Fruit fly (Drosophila melanogaster) whole organism, embryonic: Measurements from ENCODE around the gene Cpr67Fb.

ENCODE experiments used
- Awh ChIP-seq: fragments of 200-800 bp; sonication (Bioruptor generic); IDR thresholded peaks from 2 replicates; pipeline ENCODE4, ENCODE4 v1.3.6; 2022; ENCODE audit warnings: missing biosample characterization, missing genetic modification characterization
- CG10274 ChIP-seq: fragments of 200-800 bp; sonication (Bioruptor generic); optimal IDR thresholded peaks from 3 replicates; lab custom pipeline; 2017; ENCODE audit warnings: missing biosample characterization, mild to moderate bottlenecking, missing genetic modification characterization
- CG10321 ChIP-seq: fragments of 200-800 bp; sonication (Bioruptor generic); IDR thresholded peaks from 2 replicates; pipeline ENCODE4 v1.3.6; 2022; ENCODE audit warnings: missing biosample characterization, missing genetic modification characterization
- CG12071 ChIP-seq: fragments of 200-800 bp; sonication (Bioruptor generic); optimal IDR thresholded peaks from 3 replicates; lab custom pipeline; 2018; ENCODE audit warnings: missing biosample characterization, mild to moderate bottlenecking, missing genetic modification characterization
- CG17568 ChIP-seq: fragments of 200-800 bp; sonication (Bioruptor generic); optimal IDR thresholded peaks from 2 replicates; lab custom pipeline; 2018; ENCODE audit warnings: missing biosample characterization, mild to moderate bottlenecking, missing genetic modification characterization, moderate library complexity
- CG18599 ChIP-seq: fragments of 200-800 bp; sonication (Bioruptor generic); optimal IDR thresholded peaks from 3 replicates; lab custom pipeline; 2017; ENCODE audit warnings: missing biosample characterization, missing genetic modification characterization, mild to moderate bottlenecking, moderate library complexity, missing genetic modification reagents
- CG3281 ChIP-seq: fragments of 200-800 bp; sonication (Bioruptor generic); optimal IDR thresholded peaks from 3 replicates; lab custom pipeline; 2017; ENCODE audit warnings: missing biosample characterization, mild to moderate bottlenecking, missing genetic modification characterization
- CG4820 ChIP-seq: fragments of 200-800 bp; sonication (Bioruptor generic); optimal IDR thresholded peaks from 3 replicates; lab custom pipeline; 2016; ENCODE audit warnings: missing biosample characterization, missing genetic modification characterization
- CG6765 ChIP-seq: fragments of 200-800 bp; sonication (Bioruptor generic); optimal IDR thresholded peaks from 3 replicates; lab custom pipeline; 2017; ENCODE audit warnings: missing biosample characterization, mild to moderate bottlenecking, missing genetic modification characterization
- CG6813 ChIP-seq: fragments of 200-800 bp; sonication (Bioruptor generic); optimal IDR thresholded peaks from 2 replicates; lab custom pipeline; 2017; ENCODE audit warnings: missing biosample characterization, missing genetic modification characterization, mild to moderate bottlenecking, moderate library complexity, missing genetic modification reagents
- CG7556 ChIP-seq: fragments of 200-800 bp; sonication (Bioruptor generic); optimal IDR thresholded peaks from 2 replicates; lab custom pipeline; 2017; ENCODE audit warnings: missing biosample characterization, mild to moderate bottlenecking, missing genetic modification characterization
- CG7745 ChIP-seq: fragments of 200-800 bp; sonication (Bioruptor generic); optimal IDR thresholded peaks from 2 replicates; lab custom pipeline; 2018; ENCODE audit warnings: missing biosample characterization, mild to moderate bottlenecking, missing genetic modification characterization, moderate library complexity
- CG8944 ChIP-seq: fragments of 200-800 bp; sonication (Bioruptor generic); optimal IDR thresholded peaks from 3 replicates; lab custom pipeline; 2016; ENCODE audit warnings: missing biosample characterization, missing genetic modification characterization
- Camta ChIP-seq: fragments of 200-800 bp; sonication (Bioruptor generic); optimal IDR thresholded peaks from 2 replicates; lab custom pipeline; 2016; ENCODE audit warnings: missing biosample characterization, missing genetic modification characterization
- D ChIP-seq, 2 experiments: fragments of 200-800 bp in 1 of 2; fragments of >200 bp in 1 of 2; sonication (Bioruptor generic) in 1 of 2; optimal IDR thresholded peaks; 2 replicates in 1 of 2; 3 replicates in 1 of 2; lab custom pipeline; 2017; ENCODE audit warnings: mild to moderate bottlenecking in 1 of 2, missing biosample characterization in 1 of 2, missing genetic modification characterization in 1 of 2, missing genetic modification reagents in 1 of 2
- Dek ChIP-seq: fragments of 200-800 bp; sonication (Bioruptor generic); optimal IDR thresholded peaks from 3 replicates; lab custom pipeline; 2019; ENCODE audit warnings: missing biosample characterization, mild to moderate bottlenecking, missing genetic modification characterization, moderate library complexity
- Doc3 ChIP-seq: fragments of 200-800 bp; sonication (Bioruptor generic); IDR thresholded peaks from 3 replicates; pipeline ENCODE4 v1.3.6; 2022; ENCODE audit warnings: missing biosample characterization, missing genetic modification characterization; ENCODE audit not compliant: partially characterized antibody
- Dref ChIP-seq: fragments of 200-800 bp; sonication (Bioruptor generic); IDR thresholded peaks from 2 replicates; pipeline ENCODE4 v1.3.6; 2022; ENCODE audit warnings: missing biosample characterization, missing genetic modification characterization
- Ets65A ChIP-seq: fragments of 200-800 bp; sonication (Bioruptor generic); peaks from one replicate; lab custom pipeline; 2016; ENCODE audit warnings: missing biosample characterization, missing genetic modification characterization
- H2.0 ChIP-seq: fragments of 200-800 bp; sonication (Bioruptor generic); IDR thresholded peaks from 2 replicates; pipeline ENCODE4 v1.3.6; 2022; ENCODE audit warnings: missing biosample characterization, missing genetic modification characterization
- HLH54F ChIP-seq: fragments of 200-800 bp; sonication (Bioruptor generic); optimal IDR thresholded peaks from 3 replicates; lab custom pipeline; 2016; ENCODE audit warnings: missing biosample characterization, missing genetic modification characterization
- Hr3 ChIP-seq: fragments of 200-800 bp; sonication (Bioruptor generic); optimal IDR thresholded peaks from 3 replicates; lab custom pipeline; 2016; ENCODE audit warnings: missing biosample characterization, missing genetic modification characterization
- Hr39 ChIP-seq: fragments of >200 bp; optimal IDR thresholded peaks from 2 replicates; lab custom pipeline; 2017
- Hr78 ChIP-seq, 2 experiments: fragments of 200-800 bp in 1 of 2; fragments of >200 bp in 1 of 2; sonication (Bioruptor generic) in 1 of 2; optimal IDR thresholded peaks; 2 replicates each; lab custom pipeline; 2017 to 2019; ENCODE audit warnings: missing biosample characterization in 2 of 2, missing genetic modification characterization in 2 of 2, mild to moderate bottlenecking in 1 of 2, moderate library complexity in 1 of 2
- Myb ChIP-seq: fragments of 200-800 bp; sonication (Bioruptor generic); optimal IDR thresholded peaks from 2 replicates; lab custom pipeline; 2016; ENCODE audit warnings: missing biosample characterization, missing genetic modification characterization
- NK7.1 ChIP-seq: fragments of 200-800 bp; sonication (Bioruptor generic); optimal IDR thresholded peaks from 3 replicates; lab custom pipeline; 2016; ENCODE audit warnings: missing biosample characterization, missing genetic modification characterization
- Oli ChIP-seq: fragments of 200-800 bp; sonication (Bioruptor generic); optimal IDR thresholded peaks from 2 replicates; lab custom pipeline; 2018; ENCODE audit warnings: missing biosample characterization, mild to moderate bottlenecking, missing genetic modification characterization, moderate library complexity
- Sox102F ChIP-seq: fragments of 200-800 bp; sonication (Bioruptor generic); optimal IDR thresholded peaks from 2 replicates; lab custom pipeline; 2018; ENCODE audit warnings: missing biosample characterization, mild to moderate bottlenecking, missing genetic modification characterization, moderate library complexity
- Sry-β ChIP-seq: fragments of 200-800 bp; sonication (Bioruptor generic); optimal IDR thresholded peaks from 2 replicates; lab custom pipeline; 2018; ENCODE audit warnings: missing biosample characterization, mild to moderate bottlenecking, missing genetic modification characterization, moderate library complexity
- Trl ChIP-seq, 3 experiments: fragments of >200 bp in 2 of 3; fragments of 200-800 bp in 1 of 3; sonication (Bioruptor generic) in 1 of 3; optimal IDR thresholded peaks; 2 replicates in 1 of 3; 3 replicates in 2 of 3; lab custom pipeline; 2016 to 2017; ENCODE audit warnings: missing biosample characterization in 1 of 3, missing genetic modification characterization in 1 of 3
- YL-1 ChIP-seq: fragments of 200-800 bp; sonication (Bioruptor generic); optimal IDR thresholded peaks from 3 replicates; lab custom pipeline; 2017; ENCODE audit warnings: missing biosample characterization, mild to moderate bottlenecking, missing genetic modification characterization
- ara ChIP-seq: fragments of 200-800 bp; sonication (Bioruptor generic); IDR thresholded peaks from 2 replicates; pipeline ENCODE4 v1.3.6; 2022; ENCODE audit warnings: missing biosample characterization, missing genetic modification characterization
- ase ChIP-seq: fragments of 200-800 bp; sonication (Bioruptor generic); IDR thresholded peaks from 3 replicates; pipeline ENCODE4 v1.3.6; 2022; ENCODE audit warnings: missing biosample characterization, missing genetic modification characterization
- dmrt11E ChIP-seq: fragments of 200-800 bp; sonication (Bioruptor generic); optimal IDR thresholded peaks from 3 replicates; lab custom pipeline; 2018; ENCODE audit warnings: missing biosample characterization, mild to moderate bottlenecking, missing genetic modification characterization, moderate library complexity
- grn ChIP-seq: fragments of 200-800 bp; sonication (Bioruptor generic); optimal IDR thresholded peaks from 3 replicates; lab custom pipeline; 2017; ENCODE audit warnings: missing biosample characterization, missing genetic modification characterization
- gro ChIP-seq: fragments of 200-800 bp; sonication (Bioruptor generic); optimal IDR thresholded peaks from 2 replicates; lab custom pipeline; 2016; ENCODE audit warnings: missing biosample characterization, missing genetic modification characterization
- her ChIP-seq: fragments of 200-800 bp; sonication (Bioruptor generic); optimal IDR thresholded peaks from 2 replicates; lab custom pipeline; 2016; ENCODE audit warnings: missing biosample characterization, missing genetic modification characterization
- lab ChIP-seq: fragments of 200-800 bp; sonication (Bioruptor generic); optimal IDR thresholded peaks from 3 replicates; lab custom pipeline; 2017; ENCODE audit warnings: missing biosample characterization, missing genetic modification characterization, mild to moderate bottlenecking, moderate library complexity, missing genetic modification reagents
- lbe ChIP-seq: fragments of 200-800 bp; sonication (Bioruptor generic); optimal IDR thresholded peaks from 2 replicates; lab custom pipeline; 2016; ENCODE audit warnings: missing biosample characterization, mild to moderate bottlenecking, missing genetic modification characterization
- nau ChIP-seq: fragments of 200-800 bp; sonication (Bioruptor generic); optimal IDR thresholded peaks from 3 replicates; lab custom pipeline; 2017; ENCODE audit warnings: missing biosample characterization, mild to moderate bottlenecking, missing genetic modification characterization, missing genetic modification reagents
- oc ChIP-seq: fragments of 200-800 bp; sonication (Bioruptor generic); optimal IDR thresholded peaks from 2 replicates; lab custom pipeline; 2018; ENCODE audit warnings: missing biosample characterization, mild to moderate bottlenecking, missing genetic modification characterization, moderate library complexity
- phol ChIP-seq: fragments of 200-800 bp; sonication (Bioruptor generic); optimal IDR thresholded peaks from 3 replicates; lab custom pipeline; 2018; ENCODE audit warnings: missing biosample characterization, mild to moderate bottlenecking, missing genetic modification characterization, moderate library complexity
- psq ChIP-seq: fragments of 200-800 bp; sonication (Bioruptor generic); optimal IDR thresholded peaks from 2 replicates; lab custom pipeline; 2017; ENCODE audit warnings: missing biosample characterization, missing genetic modification characterization
- sc ChIP-seq, 3 experiments: fragments of >200 bp in 2 of 3; fragments of 200-800 bp in 1 of 3; sonication (Bioruptor generic) in 1 of 3; optimal IDR thresholded peaks; 2 replicates in 2 of 3; 3 replicates in 1 of 3; lab custom pipeline; 2017; ENCODE audit warnings: mild to moderate bottlenecking in 1 of 3, missing biosample characterization in 1 of 3, missing genetic modification characterization in 1 of 3, missing genetic modification reagents in 1 of 3
- sens ChIP-seq: fragments of 200-800 bp; sonication (Bioruptor generic); peaks from one replicate; lab custom pipeline; 2016; ENCODE audit warnings: missing biosample characterization, missing genetic modification characterization
- slou ChIP-seq: fragments of 200-800 bp; sonication (Bioruptor generic); optimal IDR thresholded peaks from 3 replicates; lab custom pipeline; 2016; ENCODE audit warnings: missing biosample characterization, missing genetic modification characterization
- stwl ChIP-seq: fragments of 200-800 bp; sonication (Bioruptor generic); optimal IDR thresholded peaks from 3 replicates; lab custom pipeline; 2018; ENCODE audit warnings: missing biosample characterization, mild to moderate bottlenecking, missing genetic modification characterization, moderate library complexity
- ttk ChIP-seq: fragments of 200-800 bp; sonication (Bioruptor generic); IDR thresholded peaks from 2 replicates; pipeline ENCODE4 v2.1.2; 2022; ENCODE audit warnings: missing biosample characterization, missing genetic modification characterization
- tx ChIP-seq: fragments of 200-800 bp; sonication (Bioruptor generic); optimal IDR thresholded peaks from 2 replicates; lab custom pipeline; 2016; ENCODE audit warnings: missing biosample characterization, missing genetic modification characterization

Cpr67Fb gene

dm6 chr3L:10854801-10855418, 39.1 kb upstream of the Cpr67Fb start (continued):
- TF ChIP-seq stwl (tag; lab: Kevin White, UChicago) (no peak), ara (GFP tag; lab: Robert Waterston, UW) (no peak), NK7.1 (no peak), tx (GFP tag; lab: Kevin White, UChicago) (no peak), grn (GFP tag; lab: Kevin White, UChicago) (no peak), her (GFP tag; lab: Kevin White, UChicago) (no peak), sc (optimal IDR thresholded peaks at IDR 0.05; lab: Kevin White, UChicago) (no peak), sc (GFP tag; optimal IDR thresholded peaks at IDR 0.05; lab: Kevin White, UChicago) (no peak), CG4820 (GFP tag; lab: Kevin White, UChicago) (no peak), YL-1 (no peak), dmrt11E (tag; lab: Kevin White, UChicago) (peak; percentile 3), nau (no peak), Camta (GFP tag; lab: Kevin White, UChicago) (no peak), CG10274 (GFP tag; lab: Kevin White, UChicago) (no peak), slou (GFP tag; lab: Kevin White, UChicago) (no peak), psq (GFP tag; lab: Kevin White, UChicago) (no peak), CG18599 (GFP tag; lab: Kevin White, UChicago) (no peak), Myb (no peak), lab (GFP tag; lab: Kevin White, UChicago) (no peak), CG7745 (tag; lab: Kevin White, UChicago) (no peak), Sox102F (GFP tag; lab: Kevin White, UChicago) (no peak), D (optimal IDR thresholded peaks at IDR 0.05; lab: Kevin White, UChicago) (no peak), D (GFP tag; optimal IDR thresholded peaks at IDR 0.05; lab: Kevin White, UChicago) (no peak), oc (tag; lab: Kevin White, UChicago) (no peak), phol (tag; lab: Kevin White, UChicago) (peak; percentile 6), CG8944 (GFP tag; lab: Kevin White, UChicago) (no peak), Dref (GFP tag; lab: Robert Waterston, UW) (no peak), Hr3 (GFP tag; lab: Kevin White, UChicago) (no peak), HLH54F (no peak), Oli (tag; lab: Kevin White, UChicago) (peak; percentile 6), gro (no peak), Awh (GFP tag; lab: Robert Waterston, UW) (no peak), Doc3 (no peak), CG3281 (GFP tag; lab: Kevin White, UChicago) (no peak), Dek (no peak), CG10321 (no peak), ase (GFP tag; lab: Robert Waterston, UW) (no peak), Ets65A (GFP tag; lab: Kevin White, UChicago) (peak; percentile 88), Hr78 (GFP tag; optimal IDR thresholded peaks at IDR 0.05; lab: Kevin White, UChicago) (no peak), ttk (GFP tag; lab: Robert Waterston, UW) (no peak), Trl (optimal IDR thresholded peaks at IDR 0.05; lab: Kevin White, UChicago) (no peak), Trl (GFP tag; optimal IDR thresholded peaks at IDR 0.05; lab: Kevin White, UChicago) (no peak), Sry-β (GFP tag; lab: Kevin White, UChicago) (no peak), CG7556 (GFP tag; lab: Kevin White, UChicago) (peak; percentile 16), Hr39 (no peak), lbe (peak; percentile 55), H2.0 (GFP tag; lab: Robert Waterston, UW) (no peak), sens (GFP tag; lab: Kevin White, UChicago) (peak; percentile 64), CG17568 (GFP tag; lab: Kevin White, UChicago) (no peak), CG6765 (no peak), CG12071 (no peak), CG6813 (no peak)
